Worm (Caenorhabditis elegans) whole organism, L1 larva: ENCODE measurements around the gene sna-3.

Source experiments
- alr-1 ChIP-seq: fragments of 200-800 bp; sonication (Bioruptor generic); optimal IDR thresholded peaks from 2 replicates; lab custom pipeline; 2018; ENCODE audit warnings: borderline replicate concordance, mild to moderate bottlenecking, missing genetic modification characterization, missing compliant biosample characterization
- ama-1 ChIP-seq: fragments of 150-350 bp; optimal IDR thresholded peaks from 2 replicates; lab custom pipeline; 2014
- blmp-1 ChIP-seq: fragments of 150-350 bp; optimal IDR thresholded peaks from 2 replicates; lab custom pipeline; 2014; ENCODE audit warnings: missing biosample characterization, missing genetic modification characterization
- ceh-82 ChIP-seq, 3 experiments: fragments of 150-350 bp in 1 of 3; sonication (generic microtip) in 2 of 3; optimal IDR thresholded peaks; 2 replicates each; lab custom pipeline; 2014 to 2017; ENCODE audit warnings: missing biosample characterization in 3 of 3, missing genetic modification characterization in 3 of 3
- efl-1 ChIP-seq, 4 experiments: fragments of 150-350 bp; optimal IDR thresholded peaks in 3 of 4; peaks in 1 of 4; 1 replicate in 1 of 4; 2 replicates in 3 of 4; lab custom pipeline; 2014; ENCODE audit warnings: missing biosample characterization in 2 of 4, missing genetic modification characterization in 2 of 4, missing genetic modification reagents in 2 of 4
- irx-1 ChIP-seq: sonication (generic microtip); optimal IDR thresholded peaks from 2 replicates; lab custom pipeline; 2016; ENCODE audit warnings: missing genetic modification characterization, missing compliant biosample characterization
- isw-1 ChIP-seq: fragments of 200-800 bp; sonication (Bioruptor generic); IDR thresholded peaks from 2 replicates; pipeline ENCODE4 v1.3.6; 2022; ENCODE audit warnings: missing genetic modification characterization, missing compliant biosample characterization
- jun-1 ChIP-seq: fragments of 150-350 bp; optimal IDR thresholded peaks from 2 replicates; lab custom pipeline; 2014; ENCODE audit warnings: missing biosample characterization, missing genetic modification reagents, missing genetic modification characterization
- lin-15B ChIP-seq: fragments of 150-350 bp; sonication (generic microtip); optimal IDR thresholded peaks from 3 replicates; lab custom pipeline; 2014; ENCODE audit warnings: missing biosample characterization, missing genetic modification characterization
- lir-3 ChIP-seq: sonication (generic microtip); optimal IDR thresholded peaks from 2 replicates; lab custom pipeline; 2016; ENCODE audit warnings: mild to moderate bottlenecking, missing genetic modification characterization, moderate library complexity, missing compliant biosample characterization; ENCODE audit not compliant: poor library complexity
- mdl-1 ChIP-seq, 2 experiments: fragments of 150-350 bp; optimal IDR thresholded peaks; 2 replicates each; lab custom pipeline; 2014 to 2017; ENCODE audit warnings: missing biosample characterization in 2 of 2, missing genetic modification characterization in 2 of 2, inconsistent platforms in 1 of 2
- pqm-1 ChIP-seq: sonication (generic microtip); optimal IDR thresholded peaks from 3 replicates; lab custom pipeline; 2017; ENCODE audit warnings: missing biosample characterization, missing genetic modification characterization
- skn-1 ChIP-seq: fragments of 150-350 bp; optimal IDR thresholded peaks from 2 replicates; lab custom pipeline; 2014; ENCODE audit warnings: missing biosample characterization, missing genetic modification characterization
- ztf-4 ChIP-seq: fragments of 150-350 bp; optimal IDR thresholded peaks from 2 replicates; lab custom pipeline; 2014; ENCODE audit warnings: missing biosample characterization, missing genetic modification characterization

DNA sequence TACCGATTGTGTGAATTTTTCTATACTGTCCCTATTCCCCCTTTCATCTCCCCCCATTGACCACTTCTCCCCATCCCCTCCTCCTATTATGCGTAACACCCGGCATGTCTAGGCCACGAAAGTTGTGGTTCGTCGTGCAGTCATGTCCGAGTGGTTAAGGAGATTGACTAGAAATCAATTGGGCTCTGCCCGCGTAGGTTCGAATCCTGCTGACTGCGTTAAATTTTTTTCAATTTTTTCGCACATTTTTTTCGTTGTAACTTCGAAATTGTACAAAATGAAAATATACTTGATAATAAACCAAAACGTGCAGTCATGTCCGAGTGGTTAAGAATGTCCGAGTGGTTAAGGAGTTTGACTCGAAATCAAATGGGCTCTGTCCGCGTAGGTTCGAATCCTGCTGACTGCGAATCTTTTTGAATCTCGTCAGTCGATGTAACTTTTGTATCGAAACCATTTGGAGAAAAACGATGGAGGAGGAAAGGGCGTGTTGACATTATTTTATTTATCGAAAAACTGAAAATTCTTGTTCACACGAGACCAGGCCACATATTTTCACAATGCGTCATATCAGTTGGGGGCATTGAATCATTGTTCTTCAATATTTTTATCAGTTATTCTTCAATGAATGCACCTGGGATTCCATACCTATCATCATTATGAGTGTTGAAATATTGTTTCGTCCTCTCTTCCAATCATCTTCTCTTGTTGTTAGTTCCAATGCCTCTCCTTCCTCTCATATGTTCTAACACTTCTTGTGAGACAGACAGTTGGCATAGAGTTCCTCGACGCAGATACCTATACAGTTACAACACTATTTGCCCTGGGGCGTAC is 47.2 kb downstream of the sna-3 start, which contains the start of gene nfm-1:
- TF ChIP-seq lin-15B (tag; lab: Kevin White, UChicago) (peak; percentile 5), ceh-82 (tag; optimal IDR thresholded peaks at IDR 0.05; lab: Kevin White, UChicago) (peak in 2 of 3 experiments; percentile 62 to 73), skn-1 (peak; percentile 24), irx-1 (tag; lab: Kevin White, UChicago) (peak; percentile 58), isw-1 (GFP tag; lab: Robert Waterston, UW) (peak; percentile 38), efl-1 (optimal IDR thresholded peaks at IDR 0.05; lab: Kevin White, UChicago) (peak; percentile 50 to 62), efl-1 (GFP tag; optimal IDR thresholded peaks at IDR 0.05 in 1 of 2; lab: Kevin White, UChicago) (peak; percentile 30 to 93), blmp-1 (tag; lab: Kevin White, UChicago) (peak; percentile 57), jun-1 (tag; lab: Kevin White, UChicago) (no peak), mdl-1 (tag; optimal IDR thresholded peaks at IDR 0.05; lab: Kevin White, UChicago) (peak in 1 of 2 experiments; percentile 23), ama-1 (lab: Kevin White, UChicago) (no peak), ztf-4 (no peak), alr-1 (no peak), lir-3 (no peak), pqm-1 (no peak)
